Worm (Caenorhabditis elegans): ENCODE measurements around the gene Y69H2.10.

Gene Y69H2.10

ce11 chrV:18733942-18734341 is 63.8 kb downstream of the Y69H2.10 start:
- TF ChIP-seq aly-2 (tag; optimal IDR thresholded peaks at IDR 0.05), result no peak
- no peak for TF ChIP-seq nhr-77 (tag; optimal IDR thresholded peaks at IDR 0.05)
- TF ChIP-seq zag-1 (tag; optimal IDR thresholded peaks at IDR 0.05), result no peak
- TF ChIP-seq sma-9 (GFP tag; optimal IDR thresholded peaks at IDR 0.05), result no peak
- no peak for TF ChIP-seq sma-9 (tag; optimal IDR thresholded peaks at IDR 0.05)
- TF ChIP-seq nhr-6 (tag; optimal IDR thresholded peaks at IDR 0.05), result no peak
- TF ChIP-seq ceh-82 (tag; optimal IDR thresholded peaks at IDR 0.05), result no peak
- no peak for TF ChIP-seq lin-11 (tag; optimal IDR thresholded peaks at IDR 0.05)
- TF ChIP-seq F13H6.1 (tag; optimal IDR thresholded peaks at IDR 0.05), result no peak
- TF ChIP-seq mab-5 (tag; optimal IDR thresholded peaks at IDR 0.05), result no peak
- TF ChIP-seq ceh-16 (tag; optimal IDR thresholded peaks at IDR 0.05), result no peak
- no peak for TF ChIP-seq nhr-11 (tag; optimal IDR thresholded peaks at IDR 0.05)
- no peak for TF ChIP-seq fos-1 (tag; optimal IDR thresholded peaks at IDR 0.05)
- no peak for TF ChIP-seq gmeb-1 (tag; optimal IDR thresholded peaks at IDR 0.05)
- no peak for TF ChIP-seq lsy-2 (tag; optimal IDR thresholded peaks at IDR 0.05)
- TF ChIP-seq nhr-237 (tag; optimal IDR thresholded peaks at IDR 0.05), result no peak
